Fruit fly (Drosophila melanogaster) whole organism, adult: ENCODE measurements around the gene CG16779.

ENCODE experiments used
- CG11617 ChIP-seq: fragments of 200-800 bp; sonication (Bioruptor generic); optimal IDR thresholded peaks from 2 replicates; lab custom pipeline; 2017; ENCODE audit warnings: mild to moderate bottlenecking, missing biosample characterization, missing genetic modification reagents, missing genetic modification characterization
- CG14711 ChIP-seq: fragments of 200-800 bp; sonication (Bioruptor generic); optimal IDR thresholded peaks from 2 replicates; lab custom pipeline; 2018; ENCODE audit warnings: missing biosample characterization, mild to moderate bottlenecking, missing genetic modification characterization, moderate library complexity
- CG33017 ChIP-seq: fragments of 200-800 bp; sonication (Bioruptor generic); optimal IDR thresholded peaks from 2 replicates; lab custom pipeline; 2018; ENCODE audit warnings: missing biosample characterization, mild to moderate bottlenecking, missing genetic modification characterization, moderate library complexity
- CG5204 ChIP-seq: fragments of 200-800 bp; sonication (Bioruptor generic); optimal IDR thresholded peaks from 2 replicates; lab custom pipeline; 2016; ENCODE audit warnings: missing biosample characterization, missing genetic modification characterization
- Clk ChIP-seq: fragments of 200-800 bp; sonication (Bioruptor generic); optimal IDR thresholded peaks from 2 replicates; lab custom pipeline; 2017; ENCODE audit warnings: missing biosample characterization, missing genetic modification characterization
- Hr96 ChIP-seq: fragments of 200-800 bp; sonication (Bioruptor generic); optimal IDR thresholded peaks from 2 replicates; lab custom pipeline; 2016; ENCODE audit warnings: missing biosample characterization, missing genetic modification characterization
- cnc ChIP-seq, 2 experiments: fragments of >200 bp; optimal IDR thresholded peaks; 2 replicates each; lab custom pipeline; 2017
- kay ChIP-seq: fragments of 200-800 bp; sonication (Bioruptor generic); peaks from one replicate; lab custom pipeline; 2016; ENCODE audit warnings: missing biosample characterization, missing genetic modification characterization, borderline replicate concordance
- toe ChIP-seq: fragments of 200-800 bp; sonication (Bioruptor generic); optimal IDR thresholded peaks from 2 replicates; lab custom pipeline; 2016; ENCODE audit warnings: missing biosample characterization, missing genetic modification characterization

- TF ChIP-seq toe (no peak), CG14711 (tag; lab: Kevin White, UChicago) (peak; percentile 17), kay (GFP tag; lab: Kevin White, UChicago) (no peak), Hr96 (no peak), CG5204 (GFP tag; lab: Kevin White, UChicago) (no peak), Clk (peak; percentile 56), CG33017 (tag; lab: Kevin White, UChicago) (peak; percentile 28), cnc (optimal IDR thresholded peaks at IDR 0.05; lab: Kevin White, UChicago) (no peak), CG11617 (peak; percentile 1)
Measured at dm6 chr3R:9419300-9419652, 74.2 kb downstream of the CG16779 start.
